Worm (Caenorhabditis elegans): ENCODE results near the gene him-4.

Gene him-4

ce11 chrX:9737730-9738129 lies 20.4 kb downstream of the him-4 start, which contains the start of gene F15G9.5 (continued):
- no peak for TF ChIP-seq mes-4 (tag; optimal IDR thresholded peaks at IDR 0.05)
- no peak for TF ChIP-seq madf-10 (tag; optimal IDR thresholded peaks at IDR 0.05)
- TF ChIP-seq somi-1 (GFP tag; optimal IDR thresholded peaks at IDR 0.05) = no peak
- TF ChIP-seq nfya-2 (GFP tag; IDR thresholded peaks at IDR 0.05) = no peak
- TF ChIP-seq ets-4 (GFP tag; optimal IDR thresholded peaks at IDR 0.05) = no peak
- TF ChIP-seq hlh-12 (tag; optimal IDR thresholded peaks at IDR 0.05) = no peak
- no peak for TF ChIP-seq B0336.3 (GFP tag; IDR thresholded peaks at IDR 0.05)
- no peak for TF ChIP-seq rcor-1 (GFP tag; IDR thresholded peaks at IDR 0.05)
- TF ChIP-seq nhr-80 (tag; optimal IDR thresholded peaks at IDR 0.05) = no peak
- TF ChIP-seq T26A5.8 (tag; optimal IDR thresholded peaks at IDR 0.05) = no peak
- no peak for TF ChIP-seq fkh-3 (tag; optimal IDR thresholded peaks at IDR 0.05)
- peak; percentile 29 for TF ChIP-seq ceh-27 (GFP tag; optimal IDR thresholded peaks at IDR 0.05)

DNA sequence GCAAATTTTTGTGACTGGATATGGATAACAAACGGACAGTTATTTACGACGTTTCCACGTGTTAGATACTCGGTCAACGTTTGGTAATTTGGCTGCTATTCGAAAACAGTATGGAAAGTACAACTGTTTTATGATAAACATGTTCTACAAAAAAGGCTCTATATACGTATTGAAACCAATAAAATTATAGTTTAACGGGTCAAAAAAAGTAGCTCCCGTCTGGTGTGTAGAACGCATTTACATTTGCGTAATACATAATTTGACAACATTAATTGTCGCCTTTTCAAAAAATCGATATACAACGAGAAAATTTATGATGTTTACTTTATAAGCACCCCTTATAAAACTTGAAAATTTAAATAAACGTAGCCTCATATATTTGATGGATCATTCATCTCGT lies 24.7 kb downstream of the him-4 start:
- TF ChIP-seq somi-1 (GFP tag; optimal IDR thresholded peaks at IDR 0.05) (no peak), B0035.1 (tag; optimal IDR thresholded peaks at IDR 0.05) (no peak), rpc-1 (optimal IDR thresholded peaks at IDR 0.05) (no peak), rpc-1 (tag; optimal IDR thresholded peaks at IDR 0.05) (no peak), F33H1.4 (GFP tag; IDR thresholded peaks at IDR 0.05) (no peak), hlh-26 (GFP tag; conservative IDR thresholded peaks at IDR 0.05) (no peak), ccch-3 (GFP tag; optimal IDR thresholded peaks at IDR 0.05) (no peak), ztf-6 (GFP tag; IDR thresholded peaks at IDR 0.05) (no peak), ceh-58 (GFP tag; IDR thresholded peaks at IDR 0.05) (no peak)

ce11 chrX:9743513-9743914 lies 26.1 kb downstream of the him-4 start:
- TF ChIP-seq ZK185.1 (tag; optimal IDR thresholded peaks at IDR 0.05; ENCODE audit: poor library complexity, severe bottlenecking) (peak; percentile 97), hlh-26 (GFP tag; conservative IDR thresholded peaks at IDR 0.05) (peak; percentile 52; the same call in 1 of the 2 replicates), fkh-3 (tag; optimal IDR thresholded peaks at IDR 0.05) (peak; percentile 98), let-526 (GFP tag; IDR thresholded peaks at IDR 0.05) (peak; percentile 92), egl-18 (GFP tag; IDR thresholded peaks at IDR 0.05) (peak; percentile 89), F37B4.10 (GFP tag; IDR thresholded peaks at IDR 0.05) (peak; percentile 91; the same call in 1 of the 2 replicates), K11D2.4 (GFP tag; IDR thresholded peaks at IDR 0.05) (peak; percentile 94), sea-2 (GFP tag; IDR thresholded peaks at IDR 0.05) (peak; percentile 92), nhr-80 (tag; optimal IDR thresholded peaks at IDR 0.05) (peak; percentile 71), B0035.1 (tag; optimal IDR thresholded peaks at IDR 0.05) (peak; percentile 85), ekl-4 (GFP tag; IDR thresholded peaks at IDR 0.05) (peak; percentile 94), akir-1 (GFP tag; optimal IDR thresholded peaks at IDR 0.05) (peak; percentile 84), Y79H2A.3 (GFP tag; conservative IDR thresholded peaks at IDR 0.05) (peak; percentile 85), ztf-18 (tag; optimal IDR thresholded peaks at IDR 0.05) (peak; percentile 83), lir-1 (GFP tag; conservative IDR thresholded peaks at IDR 0.05) (peak; percentile 80), nhr-179 (tag; optimal IDR thresholded peaks at IDR 0.05) (peak; percentile 89), snpc-1.1 (tag; optimal IDR thresholded peaks at IDR 0.05; ENCODE audit: insufficient read depth) (peak; percentile 74), lin-35 (GFP tag; optimal IDR thresholded peaks at IDR 0.05) (peak in 2 of 3 experiments; percentile 50 to 85), cebp-2 (GFP tag; IDR thresholded peaks at IDR 0.05) (peak; percentile 98), ceh-91 (GFP tag; IDR thresholded peaks at IDR 0.05) (peak; percentile 70), ceh-100 (GFP tag; IDR thresholded peaks at IDR 0.05) (peak; percentile 80), snpc-4 (GFP tag; optimal IDR thresholded peaks at IDR 0.05) (peak; percentile 84), snpc-4 (tag; optimal IDR thresholded peaks at IDR 0.05) (peak in 2 of 4 experiments; percentile 82 to 89), aptf-3 (GFP tag; IDR thresholded peaks at IDR 0.05) (peak; percentile 98), attf-3 (GFP tag; conservative IDR thresholded peaks at IDR 0.05) (peak; percentile 76), lsl-1 (GFP tag; optimal IDR thresholded peaks at IDR 0.05) (peak; percentile 52), mel-28 (tag; optimal IDR thresholded peaks at IDR 0.05; ENCODE audit: borderline replicate concordance) (peak; percentile 82), egl-44 (GFP tag; IDR thresholded peaks at IDR 0.05) (peak; percentile 98), F33H1.4 (GFP tag; IDR thresholded peaks at IDR 0.05) (peak; percentile 37; the same call in 1 of the 2 replicates), aptf-2 (GFP tag; conservative IDR thresholded peaks at IDR 0.05) (peak; percentile 80), zfh-2 (GFP tag; conservative IDR thresholded peaks at IDR 0.05) (peak; percentile 86), dox-1 (GFP tag; IDR thresholded peaks at IDR 0.05) (peak; percentile 97)

Data from whole organism, young adult.